Worm (Caenorhabditis elegans) whole organism, mixed stage, embryonic: ENCODE results near the gene rgs-11.

Experiments used
- elt-1 ChIP-seq: sonication (generic microtip); optimal IDR thresholded peaks from 2 replicates; lab custom pipeline; 2017; ENCODE audit warnings: missing genetic modification characterization, mild to moderate bottlenecking, missing compliant biosample characterization, antibody characterized with exemption, moderate library complexity, borderline replicate concordance; ENCODE audit not compliant: insufficient read depth
- lsy-2 ChIP-seq: fragments of 150-350 bp; optimal IDR thresholded peaks from 2 replicates; lab custom pipeline; 2014; ENCODE audit warnings: missing biosample characterization, missing genetic modification characterization
- sem-2 ChIP-seq: fragments of 200-800 bp; sonication (Bioruptor generic); optimal IDR thresholded peaks from 2 replicates; lab custom pipeline; 2018; ENCODE audit warnings: mild to moderate bottlenecking, missing genetic modification characterization, missing compliant biosample characterization
- unc-39 ChIP-seq: fragments of 150-350 bp; optimal IDR thresholded peaks from 2 replicates; lab custom pipeline; 2014; ENCODE audit warnings: missing biosample characterization, missing genetic modification characterization
- unc-62 ChIP-seq: fragments of 150-350 bp; optimal IDR thresholded peaks from 2 replicates; lab custom pipeline; 2014; ENCODE audit warnings: missing biosample characterization, missing genetic modification reagents, missing genetic modification characterization

DNA sequence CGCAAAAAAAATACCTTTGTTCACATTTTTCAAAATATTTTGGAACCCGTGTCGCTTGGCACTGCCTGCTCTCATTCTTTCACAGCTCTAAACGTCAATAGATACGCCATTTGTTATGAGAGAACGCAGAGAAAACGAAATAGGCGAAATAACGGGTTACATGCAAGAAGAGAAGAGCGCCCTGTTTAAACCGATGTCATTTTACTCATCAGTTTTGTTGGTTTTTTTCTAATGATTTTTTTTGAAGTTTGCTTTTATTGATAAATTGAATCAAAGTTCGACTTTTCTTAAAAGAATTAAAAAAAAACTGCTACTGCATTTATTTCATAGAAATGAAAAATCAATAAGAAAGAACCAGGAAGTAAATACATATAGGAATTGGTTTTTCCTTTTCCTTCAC, 14.4 kb downstream of the rgs-11 start:
- TF ChIP-seq unc-62 (GFP tag; lab: Kevin White, UChicago) (no peak), lsy-2 (tag; lab: Kevin White, UChicago) (no peak), sem-2 (no peak), unc-39 (tag; lab: Kevin White, UChicago) (no peak), elt-1 (no peak)
